Fruit fly (Drosophila melanogaster): ENCODE results near the gene CG11178.

The CG11178 gene

DNA sequence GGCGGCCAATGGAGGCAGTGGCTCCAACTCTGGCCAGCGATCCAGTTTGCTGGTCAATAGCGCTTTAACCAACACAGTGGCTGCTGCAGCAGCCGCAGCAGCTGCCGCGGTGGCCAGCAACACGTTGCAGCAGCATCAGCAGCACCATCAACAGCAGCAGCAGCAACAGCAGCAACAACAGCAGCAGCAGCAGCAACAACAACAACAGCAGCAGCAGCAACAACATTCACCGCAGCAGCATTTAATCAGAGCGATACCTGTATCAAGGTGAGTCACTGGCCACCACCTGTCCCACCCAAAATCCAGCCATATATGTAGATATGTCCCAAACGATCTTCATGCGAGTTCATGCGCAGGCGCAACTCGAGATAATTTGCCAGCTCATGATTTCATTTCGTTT, 44.3 kb downstream of the CG11178 start:
- no peak for TF ChIP-seq CTCF (optimal IDR thresholded peaks at IDR 0.05)

dm6 chrX:13651170-13651569, 45.7 kb downstream of the CG11178 start:
- TF ChIP-seq CG8478 (optimal IDR thresholded peaks at IDR 0.05) = no peak
- no peak for TF ChIP-seq CTCF (optimal IDR thresholded peaks at IDR 0.05)

Data from S2 (cell line).